Fruit fly (Drosophila melanogaster) whole organism, adult: ENCODE measurements around the gene Mip.

Experiments
- CG14711 ChIP-seq: fragments of 200-800 bp; sonication (Bioruptor generic); optimal IDR thresholded peaks from 2 replicates; lab custom pipeline; 2018; ENCODE audit warnings: missing biosample characterization, mild to moderate bottlenecking, missing genetic modification characterization, moderate library complexity
- CG5204 ChIP-seq: fragments of 200-800 bp; sonication (Bioruptor generic); optimal IDR thresholded peaks from 2 replicates; lab custom pipeline; 2016; ENCODE audit warnings: missing biosample characterization, missing genetic modification characterization
- CG7101 ChIP-seq: fragments of 200-800 bp; sonication (Bioruptor generic); optimal IDR thresholded peaks from 2 replicates; lab custom pipeline; 2018; ENCODE audit warnings: missing biosample characterization, mild to moderate bottlenecking, missing genetic modification characterization, moderate library complexity
- Clk ChIP-seq: fragments of 200-800 bp; sonication (Bioruptor generic); optimal IDR thresholded peaks from 2 replicates; lab custom pipeline; 2017; ENCODE audit warnings: missing biosample characterization, missing genetic modification characterization
- Mnt ChIP-seq: fragments of 200-800 bp; sonication (Bioruptor generic); optimal IDR thresholded peaks from 2 replicates; lab custom pipeline; 2016; ENCODE audit warnings: missing biosample characterization, mild to moderate bottlenecking, missing genetic modification characterization
- cic ChIP-seq: fragments of 200-800 bp; sonication (Bioruptor generic); optimal IDR thresholded peaks from 2 replicates; lab custom pipeline; 2017; ENCODE audit warnings: missing biosample characterization, mild to moderate bottlenecking, missing genetic modification characterization, moderate library complexity
- cnc ChIP-seq, 2 experiments: fragments of >200 bp; optimal IDR thresholded peaks; 2 replicates each; lab custom pipeline; 2017
- kay ChIP-seq: fragments of 200-800 bp; sonication (Bioruptor generic); peaks from one replicate; lab custom pipeline; 2016; ENCODE audit warnings: missing biosample characterization, missing genetic modification characterization, borderline replicate concordance
- pad ChIP-seq: fragments of 200-800 bp; sonication (Bioruptor generic); optimal IDR thresholded peaks from 3 replicates; lab custom pipeline; 2017; ENCODE audit warnings: missing biosample characterization, missing genetic modification characterization, mild to moderate bottlenecking, moderate library complexity, missing genetic modification reagents

DNA sequence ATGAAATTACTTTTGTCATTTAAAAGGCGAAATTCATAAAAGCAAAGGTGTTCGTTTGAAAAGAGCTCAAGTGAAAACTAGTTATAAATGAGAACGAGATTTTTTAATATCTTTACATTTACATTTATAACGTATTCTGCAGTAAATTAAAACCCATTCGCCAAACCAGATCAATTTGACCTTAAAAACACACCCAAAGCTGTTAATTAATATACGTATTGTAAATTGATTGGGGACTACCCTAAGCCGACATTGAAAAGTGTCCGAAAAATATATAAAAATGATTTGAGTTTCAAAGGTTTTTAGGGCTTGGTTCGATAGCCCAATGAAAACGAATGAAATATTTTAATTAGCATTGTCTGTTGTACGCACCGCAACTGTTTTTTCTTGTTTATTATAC, 49.5 kb upstream of the Mip start:
- TF ChIP-seq CG7101 (tag; lab: Kevin White, UChicago) (no peak), cnc (optimal IDR thresholded peaks at IDR 0.05; lab: Kevin White, UChicago) (no peak), pad (no peak), CG14711 (tag; lab: Kevin White, UChicago) (no peak), CG5204 (no peak), Clk (GFP tag; lab: Kevin White, UChicago) (no peak), Mnt (GFP tag; lab: Kevin White, UChicago) (no peak), cic (GFP tag; lab: Kevin White, UChicago) (no peak), kay (GFP tag; lab: Kevin White, UChicago) (no peak)
